Worm (Caenorhabditis elegans): ENCODE measurements around the gene Y67D8B.1.

DNA sequence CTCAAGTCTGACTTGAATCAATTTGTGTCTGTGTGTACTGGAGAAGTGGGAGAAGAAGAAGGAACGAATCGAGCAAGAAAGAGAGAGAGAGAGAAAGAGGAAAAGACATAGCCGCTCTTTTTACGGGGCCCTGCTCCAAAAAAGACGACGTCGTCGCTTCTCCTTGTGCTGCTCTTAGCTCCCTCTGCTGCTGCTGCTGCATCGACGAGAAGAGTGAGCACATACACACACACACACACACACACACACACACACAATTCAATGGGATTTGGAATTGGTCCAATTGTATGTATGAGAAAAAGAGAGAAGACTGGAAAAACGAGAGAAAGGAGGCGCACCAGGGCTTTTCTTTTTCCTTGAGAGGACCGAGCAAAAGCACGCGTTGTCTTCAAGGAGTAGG lies 37.4 kb downstream of the Y67D8B.1 start:
- TF ChIP-seq nfyb-1 (GFP tag; IDR thresholded peaks at IDR 0.05), result no peak
- TF ChIP-seq snpc-4 (GFP tag; optimal IDR thresholded peaks at IDR 0.05), result no peak
- TF ChIP-seq snpc-4 (tag; optimal IDR thresholded peaks at IDR 0.05), result no peak
- peak; percentile 33; the same call in 1 of the 2 replicates for TF ChIP-seq pbrm-1 (GFP tag; IDR thresholded peaks at IDR 0.05)
- no peak for TF ChIP-seq bed-2 (GFP tag; IDR thresholded peaks at IDR 0.05)
- TF ChIP-seq Y95B8A.8 (GFP tag; IDR thresholded peaks at IDR 0.05), result no peak
- TF ChIP-seq F23B12.7 (tag; optimal IDR thresholded peaks at IDR 0.05; ENCODE audit: insufficient read depth), result no peak
- no peak for TF ChIP-seq ztf-28 (GFP tag; IDR thresholded peaks at IDR 0.05)
- TF ChIP-seq ets-4 (GFP tag; optimal IDR thresholded peaks at IDR 0.05), result no peak
- peak; percentile 19; the same call in 1 of the 2 replicates for TF ChIP-seq B0336.3 (GFP tag; IDR thresholded peaks at IDR 0.05)
- no peak for TF ChIP-seq mes-4 (tag; optimal IDR thresholded peaks at IDR 0.05)
- no peak for TF ChIP-seq B0035.1 (tag; optimal IDR thresholded peaks at IDR 0.05)

Measured in whole organism, young adult.